Worm (Caenorhabditis elegans): ENCODE results near the gene smap-1.

The smap-1 gene

ce11 chrIII:10691019-10691418 lies 48.6 kb downstream of the smap-1 start, which contains the start of gene Y39A1A.17:
TSS of gene Y39A1A.17 (minus strand) at chrIII:10691119.
- TF ChIP-seq flh-1 (GFP tag; optimal IDR thresholded peaks at IDR 0.05) (no peak), blmp-1 (tag; optimal IDR thresholded peaks at IDR 0.05) (no peak), cnd-1 (tag; optimal IDR thresholded peaks at IDR 0.05) (no peak), nhr-237 (tag; optimal IDR thresholded peaks at IDR 0.05) (no peak), unc-120 (tag; optimal IDR thresholded peaks at IDR 0.05; ENCODE audit: poor library complexity, severe bottlenecking) (no peak), sem-2 (GFP tag; optimal IDR thresholded peaks at IDR 0.05) (no peak), M03D4.4 (tag; optimal IDR thresholded peaks at IDR 0.05) (no peak), nhr-76 (tag; optimal IDR thresholded peaks at IDR 0.05) (no peak), lsy-2 (tag; optimal IDR thresholded peaks at IDR 0.05) (no peak), lin-32 (GFP tag; optimal IDR thresholded peaks at IDR 0.05) (no peak), ces-1 (GFP tag; optimal IDR thresholded peaks at IDR 0.05) (no peak), mab-5 (tag; optimal IDR thresholded peaks at IDR 0.05) (no peak), bed-3 (GFP tag; optimal IDR thresholded peaks at IDR 0.05) (no peak), ztf-11 (tag; optimal IDR thresholded peaks at IDR 0.05) (no peak), snpc-4 (tag; optimal IDR thresholded peaks at IDR 0.05) (no peak)

ce11 chrIII:10689057-10689456 lies 50.5 kb downstream of the smap-1 start, which contains the start of gene Y39A1A.31:
TSS of gene Y39A1A.31 (minus strand) at chrIII:10689157.
- TF ChIP-seq lin-13 (tag; optimal IDR thresholded peaks at IDR 0.05): no peak
- TF ChIP-seq pha-4 (tag; optimal IDR thresholded peaks at IDR 0.05): no peak
- no peak for TF ChIP-seq mab-5 (tag; optimal IDR thresholded peaks at IDR 0.05)
- no peak for TF ChIP-seq ceh-43 (GFP tag; optimal IDR thresholded peaks at IDR 0.05)
- TF ChIP-seq elt-3 (tag; optimal IDR thresholded peaks at IDR 0.05): no peak
- no peak for TF ChIP-seq sem-2 (GFP tag; optimal IDR thresholded peaks at IDR 0.05)
- no peak for TF ChIP-seq snpc-4 (tag; optimal IDR thresholded peaks at IDR 0.05)
- TF ChIP-seq lin-32 (GFP tag; optimal IDR thresholded peaks at IDR 0.05): no peak

All from whole organism, mixed stage, embryonic.